Fruit fly (Drosophila melanogaster) whole organism, embryonic: Measurements from ENCODE around the gene CG6414.

ENCODE experiments used
- Aef1 ChIP-seq: fragments of 200-800 bp; sonication (Bioruptor generic); IDR thresholded peaks from 3 replicates; pipeline ENCODE4 v1.3.6; 2022; ENCODE audit warnings: missing biosample characterization, missing genetic modification characterization
- Bgb ChIP-seq: fragments of 200-800 bp; sonication (Bioruptor generic); IDR thresholded peaks from 2 replicates; pipeline ENCODE4 v1.3.6; 2022; ENCODE audit warnings: missing biosample characterization, missing genetic modification characterization; ENCODE audit not compliant: partially characterized antibody
- Bteb2 ChIP-seq: fragments of 200-800 bp; sonication (Bioruptor generic); optimal IDR thresholded peaks from 2 replicates; lab custom pipeline; 2016; ENCODE audit warnings: missing biosample characterization, missing genetic modification characterization
- CG10321 ChIP-seq: fragments of 200-800 bp; sonication (Bioruptor generic); IDR thresholded peaks from 2 replicates; pipeline ENCODE4 v1.3.6; 2022; ENCODE audit warnings: missing biosample characterization, missing genetic modification characterization
- CG11456 ChIP-seq: fragments of 200-800 bp; sonication (Bioruptor generic); IDR thresholded peaks from 3 replicates; pipeline ENCODE4 v1.3.6; 2022; ENCODE audit warnings: missing biosample characterization, missing genetic modification characterization
- CG12659 ChIP-seq: fragments of 200-800 bp; sonication (Bioruptor generic); optimal IDR thresholded peaks from 3 replicates; lab custom pipeline; 2017; ENCODE audit warnings: mild to moderate bottlenecking, missing biosample characterization, missing genetic modification reagents, missing genetic modification characterization
- CG17568 ChIP-seq: fragments of 200-800 bp; sonication (Bioruptor generic); optimal IDR thresholded peaks from 2 replicates; lab custom pipeline; 2018; ENCODE audit warnings: missing biosample characterization, mild to moderate bottlenecking, missing genetic modification characterization, moderate library complexity
- CG18262 ChIP-seq: fragments of 200-800 bp; optimal IDR thresholded peaks from 3 replicates; lab custom pipeline; 2019; ENCODE audit warnings: missing biosample characterization, mild to moderate bottlenecking, missing genetic modification characterization, moderate library complexity
- CG31388 ChIP-seq: fragments of 200-800 bp; sonication (Bioruptor generic); optimal IDR thresholded peaks from 2 replicates; lab custom pipeline; 2016; ENCODE audit warnings: missing biosample characterization, missing genetic modification characterization
- CG31441 ChIP-seq: fragments of 200-800 bp; sonication (Bioruptor generic); IDR thresholded peaks from 2 replicates; pipeline ENCODE4 v1.3.6; 2022; ENCODE audit warnings: missing biosample characterization, missing genetic modification characterization
- CG4854 ChIP-seq: fragments of 200-800 bp; sonication (Bioruptor generic); optimal IDR thresholded peaks from 2 replicates; lab custom pipeline; 2016; ENCODE audit warnings: missing biosample characterization, missing genetic modification characterization, inconsistent platforms
- CG6791 ChIP-seq: fragments of 200-800 bp; sonication (Bioruptor generic); IDR thresholded peaks from 3 replicates; pipeline ENCODE4 v1.3.6; 2022; ENCODE audit warnings: missing biosample characterization, missing genetic modification characterization; ENCODE audit not compliant: partially characterized antibody
- CG7839 ChIP-seq: fragments of 200-800 bp; sonication (Bioruptor generic); optimal IDR thresholded peaks from 3 replicates; lab custom pipeline; 2018; ENCODE audit warnings: missing biosample characterization, mild to moderate bottlenecking, missing genetic modification characterization, moderate library complexity
- CG8359 ChIP-seq: fragments of 200-800 bp; sonication (Bioruptor generic); optimal IDR thresholded peaks from 2 replicates; lab custom pipeline; 2017; ENCODE audit warnings: missing biosample characterization, mild to moderate bottlenecking, missing genetic modification characterization, borderline replicate concordance
- D ChIP-seq, 2 experiments: fragments of 200-800 bp in 1 of 2; fragments of >200 bp in 1 of 2; sonication (Bioruptor generic) in 1 of 2; optimal IDR thresholded peaks; 2 replicates in 1 of 2; 3 replicates in 1 of 2; lab custom pipeline; 2017; ENCODE audit warnings: mild to moderate bottlenecking in 1 of 2, missing biosample characterization in 1 of 2, missing genetic modification characterization in 1 of 2, missing genetic modification reagents in 1 of 2
- D19B ChIP-seq: fragments of 200-800 bp; sonication (Bioruptor generic); optimal IDR thresholded peaks from 2 replicates; lab custom pipeline; 2017; ENCODE audit warnings: missing biosample characterization, mild to moderate bottlenecking, missing genetic modification characterization
- GATAe ChIP-seq: fragments of 200-800 bp; sonication (Bioruptor generic); conservative IDR thresholded peaks from 2 replicates; pipeline ENCODE4 v1.3.6; 2022; ENCODE audit warnings: missing biosample characterization, missing genetic modification characterization
- H15 ChIP-seq: fragments of 200-800 bp; sonication (Bioruptor generic); IDR thresholded peaks from 3 replicates; pipeline ENCODE4 v1.3.6; 2022; ENCODE audit warnings: missing biosample characterization, missing genetic modification characterization
- HLH54F ChIP-seq: fragments of 200-800 bp; sonication (Bioruptor generic); optimal IDR thresholded peaks from 3 replicates; lab custom pipeline; 2016; ENCODE audit warnings: missing biosample characterization, missing genetic modification characterization
- HLHmδ ChIP-seq: fragments of 200-800 bp; sonication (Bioruptor generic); optimal IDR thresholded peaks from 2 replicates; lab custom pipeline; 2018; ENCODE audit warnings: missing biosample characterization, mild to moderate bottlenecking, missing genetic modification characterization, moderate library complexity
- Hr3 ChIP-seq: fragments of 200-800 bp; sonication (Bioruptor generic); optimal IDR thresholded peaks from 3 replicates; lab custom pipeline; 2016; ENCODE audit warnings: missing biosample characterization, missing genetic modification characterization
- MBD-R2 ChIP-seq: fragments of 200-800 bp; sonication (Bioruptor generic); IDR thresholded peaks from 2 replicates; pipeline ENCODE4 v1.3.6; 2022; ENCODE audit warnings: missing biosample characterization, missing genetic modification characterization
- Med ChIP-seq: fragments of 200-800 bp; sonication (Bioruptor generic); peaks from one replicate; lab custom pipeline; 2016; ENCODE audit warnings: missing biosample characterization, missing genetic modification characterization, mild to moderate bottlenecking, inconsistent platforms, moderate library complexity
- Nf-YC ChIP-seq: fragments of 200-800 bp; optimal IDR thresholded peaks from 3 replicates; lab custom pipeline; 2019; ENCODE audit warnings: missing biosample characterization, mild to moderate bottlenecking, missing genetic modification characterization, moderate library complexity
- Optix ChIP-seq: fragments of 200-800 bp; sonication (Bioruptor generic); IDR thresholded peaks from 3 replicates; pipeline ENCODE4 v1.3.6; 2022; ENCODE audit warnings: missing biosample characterization, missing genetic modification characterization
- Tbp ChIP-seq: fragments of >200 bp; optimal IDR thresholded peaks from 2 replicates; lab custom pipeline; 2018; ENCODE audit warnings: missing biosample characterization, missing genetic modification characterization
- ap ChIP-seq: fragments of 200-800 bp; sonication (Bioruptor generic); IDR thresholded peaks from 2 replicates; pipeline ENCODE4 v1.3.6; 2022; ENCODE audit warnings: missing biosample characterization, missing genetic modification characterization
- danr ChIP-seq: fragments of 200-800 bp; sonication (Bioruptor generic); IDR thresholded peaks from 2 replicates; pipeline ENCODE4 v1.3.6; 2022; ENCODE audit warnings: missing biosample characterization, missing genetic modification characterization
- dimm ChIP-seq: fragments of 200-800 bp; sonication (Bioruptor generic); IDR thresholded peaks from 2 replicates; pipeline ENCODE4 v1.3.6; 2022; ENCODE audit warnings: missing biosample characterization, missing genetic modification characterization
- ewg ChIP-seq: fragments of 200-800 bp; sonication (Bioruptor generic); optimal IDR thresholded peaks from 3 replicates; lab custom pipeline; 2017; ENCODE audit warnings: mild to moderate bottlenecking, missing biosample characterization, missing genetic modification reagents, missing genetic modification characterization
- eyg ChIP-seq: fragments of 200-800 bp; sonication (Bioruptor generic); optimal IDR thresholded peaks from 3 replicates; lab custom pipeline; 2016; ENCODE audit warnings: missing biosample characterization, missing genetic modification characterization
- ftz-f1 ChIP-seq: fragments of 200-800 bp; sonication (Bioruptor generic); optimal IDR thresholded peaks from 2 replicates; lab custom pipeline; 2016; ENCODE audit warnings: missing biosample characterization, missing genetic modification characterization
- gfzf ChIP-seq: fragments of 200-800 bp; sonication (Bioruptor generic); optimal IDR thresholded peaks from 2 replicates; lab custom pipeline; 2016; ENCODE audit warnings: missing biosample characterization, mild to moderate bottlenecking, missing genetic modification characterization, moderate library complexity
- kah ChIP-seq: fragments of 200-800 bp; sonication (Bioruptor generic); optimal IDR thresholded peaks from 2 replicates; lab custom pipeline; 2018; ENCODE audit warnings: missing biosample characterization, mild to moderate bottlenecking, missing genetic modification characterization
- knrl ChIP-seq: fragments of 200-800 bp; sonication (Bioruptor generic); IDR thresholded peaks from 3 replicates; pipeline ENCODE4 v1.3.6; 2022; ENCODE audit warnings: missing biosample characterization, missing genetic modification characterization; ENCODE audit not compliant: partially characterized antibody
- lab ChIP-seq: fragments of 200-800 bp; sonication (Bioruptor generic); optimal IDR thresholded peaks from 3 replicates; lab custom pipeline; 2017; ENCODE audit warnings: missing biosample characterization, missing genetic modification characterization, mild to moderate bottlenecking, moderate library complexity, missing genetic modification reagents
- luna ChIP-seq: fragments of 200-800 bp; sonication (Bioruptor generic); optimal IDR thresholded peaks from 2 replicates; lab custom pipeline; 2016; ENCODE audit warnings: missing biosample characterization, missing genetic modification characterization
- odd ChIP-seq: fragments of 200-800 bp; sonication (Bioruptor generic); optimal IDR thresholded peaks from 2 replicates; lab custom pipeline; 2017; ENCODE audit warnings: missing biosample characterization, mild to moderate bottlenecking, missing genetic modification characterization
- pho ChIP-seq: fragments of 200-800 bp; sonication (Bioruptor generic); optimal IDR thresholded peaks from 2 replicates; lab custom pipeline; 2016; ENCODE audit warnings: missing biosample characterization, missing genetic modification characterization
- rib ChIP-seq: fragments of 200-800 bp; sonication (Bioruptor generic); IDR thresholded peaks from 2 replicates; pipeline ENCODE4 v1.3.6; 2022; ENCODE audit warnings: missing biosample characterization, missing genetic modification characterization
- sc ChIP-seq, 3 experiments: fragments of >200 bp in 2 of 3; fragments of 200-800 bp in 1 of 3; sonication (Bioruptor generic) in 1 of 3; optimal IDR thresholded peaks; 2 replicates in 2 of 3; 3 replicates in 1 of 3; lab custom pipeline; 2017; ENCODE audit warnings: mild to moderate bottlenecking in 1 of 3, missing biosample characterization in 1 of 3, missing genetic modification characterization in 1 of 3, missing genetic modification reagents in 1 of 3
- sima ChIP-seq: fragments of 200-800 bp; sonication (Bioruptor generic); optimal IDR thresholded peaks from 2 replicates; lab custom pipeline; 2016; ENCODE audit warnings: missing biosample characterization, missing genetic modification characterization
- slp2 ChIP-seq: fragments of 200-800 bp; sonication (Bioruptor generic); optimal IDR thresholded peaks from 2 replicates; lab custom pipeline; 2016; ENCODE audit warnings: missing biosample characterization, missing genetic modification characterization
- sr ChIP-seq: fragments of 200-800 bp; sonication (Bioruptor generic); IDR thresholded peaks from 3 replicates; pipeline ENCODE4 v1.3.6; 2022; ENCODE audit warnings: missing biosample characterization, missing genetic modification characterization
- stwl ChIP-seq: fragments of 200-800 bp; sonication (Bioruptor generic); optimal IDR thresholded peaks from 3 replicates; lab custom pipeline; 2018; ENCODE audit warnings: missing biosample characterization, mild to moderate bottlenecking, missing genetic modification characterization, moderate library complexity
- tx ChIP-seq: fragments of 200-800 bp; sonication (Bioruptor generic); optimal IDR thresholded peaks from 2 replicates; lab custom pipeline; 2016; ENCODE audit warnings: missing biosample characterization, missing genetic modification characterization
- vnd ChIP-seq: fragments of 200-800 bp; sonication (Bioruptor generic); IDR thresholded peaks from 3 replicates; pipeline ENCODE4 v1.3.6; 2022; ENCODE audit warnings: missing biosample characterization, missing genetic modification characterization; ENCODE audit not compliant: partially characterized antibody
- wek ChIP-seq: fragments of 200-800 bp; sonication (Bioruptor generic); optimal IDR thresholded peaks from 3 replicates; lab custom pipeline; 2018; ENCODE audit warnings: missing biosample characterization, mild to moderate bottlenecking, missing genetic modification characterization, moderate library complexity
- wor ChIP-seq: fragments of 200-800 bp; sonication (Bioruptor generic); IDR thresholded peaks from 2 replicates; pipeline ENCODE4 v1.3.6; 2022; ENCODE audit warnings: missing biosample characterization, missing genetic modification characterization
- zen ChIP-seq: fragments of 200-800 bp; sonication (Bioruptor generic); optimal IDR thresholded peaks from 3 replicates; lab custom pipeline; 2018; ENCODE audit warnings: missing biosample characterization, mild to moderate bottlenecking, missing genetic modification characterization, moderate library complexity
- zfh2 ChIP-seq: fragments of 200-800 bp; sonication (Bioruptor generic); optimal IDR thresholded peaks from 2 replicates; lab custom pipeline; 2016; ENCODE audit warnings: missing biosample characterization, missing genetic modification characterization

The CG6414 gene

dm6 chrX:3948889-3949288 is 22.3 kb downstream of the CG6414 start, which contains the start of gene Vap33 (continued):
- no peak for TF ChIP-seq Hr3 (GFP tag; lab: Kevin White, UChicago)
- TF ChIP-seq stwl = peak; percentile 26
- no peak for TF ChIP-seq CG8359 (GFP tag; lab: Kevin White, UChicago)
- TF ChIP-seq luna (GFP tag; lab: Kevin White, UChicago) = no peak
- no peak for TF ChIP-seq CG11456 (GFP tag; lab: Robert Waterston, UW)
- TF ChIP-seq sr (GFP tag; lab: Robert Waterston, UW) = no peak
- no peak for TF ChIP-seq Bteb2 (GFP tag; lab: Kevin White, UChicago)
- no peak for TF ChIP-seq ftz-f1 (GFP tag; lab: Kevin White, UChicago)
- TF ChIP-seq Bgb (GFP tag; lab: Robert Waterston, UW) = peak; percentile 90
- no peak for TF ChIP-seq lab
- TF ChIP-seq CG31441 (GFP tag; lab: Robert Waterston, UW) = no peak
- TF ChIP-seq D19B = no peak
- no peak for TF ChIP-seq slp2 (GFP tag; lab: Kevin White, UChicago)
- no peak for TF ChIP-seq H15 (GFP tag; lab: Robert Waterston, UW)
- no peak for TF ChIP-seq kah
- TF ChIP-seq CG10321 (GFP tag; lab: Robert Waterston, UW) = no peak
- TF ChIP-seq HLHmδ (GFP tag; lab: Kevin White, UChicago) = no peak
- no peak for TF ChIP-seq wor (GFP tag; lab: Robert Waterston, UW)
- peak; percentile 89 for TF ChIP-seq CG6791 (GFP tag; lab: Robert Waterston, UW)
- TF ChIP-seq Nf-YC (tag; lab: Kevin White, UChicago) = no peak
- no peak for TF ChIP-seq sc (optimal IDR thresholded peaks at IDR 0.05; lab: Kevin White, UChicago)
- no peak for TF ChIP-seq sc (GFP tag; optimal IDR thresholded peaks at IDR 0.05; lab: Kevin White, UChicago)
- TF ChIP-seq CG18262 (tag; lab: Kevin White, UChicago) = no peak
- TF ChIP-seq dimm = no peak
- TF ChIP-seq danr (GFP tag; lab: Robert Waterston, UW) = no peak
- TF ChIP-seq rib (GFP tag; lab: Robert Waterston, UW) = no peak
- no peak for TF ChIP-seq zen
- no peak for TF ChIP-seq CG7839
- TF ChIP-seq D (optimal IDR thresholded peaks at IDR 0.05; lab: Kevin White, UChicago) = no peak
- TF ChIP-seq D (GFP tag; optimal IDR thresholded peaks at IDR 0.05; lab: Kevin White, UChicago) = no peak
- no peak for TF ChIP-seq wek (GFP tag; lab: Kevin White, UChicago)
- TF ChIP-seq sima (GFP tag; lab: Kevin White, UChicago) = no peak
- no peak for TF ChIP-seq ewg
- TF ChIP-seq odd (GFP tag; lab: Kevin White, UChicago) = no peak
- TF ChIP-seq CG4854 = no peak
- no peak for TF ChIP-seq Aef1 (GFP tag; lab: Robert Waterston, UW)
- TF ChIP-seq ap (GFP tag; lab: Robert Waterston, UW) = no peak
- no peak for TF ChIP-seq GATAe (GFP tag; lab: Robert Waterston, UW)
- TF ChIP-seq zfh2 (GFP tag; lab: Kevin White, UChicago) = no peak
- no peak for TF ChIP-seq CG12659 (GFP tag; lab: Kevin White, UChicago)
- no peak for TF ChIP-seq Tbp
- no peak for TF ChIP-seq CG31388 (GFP tag; lab: Kevin White, UChicago)
- peak; percentile 91 for TF ChIP-seq vnd (GFP tag; lab: Robert Waterston, UW)
- no peak for TF ChIP-seq eyg (GFP tag; lab: Kevin White, UChicago)
- TF ChIP-seq pho = no peak
- no peak for TF ChIP-seq CG17568 (GFP tag; lab: Kevin White, UChicago)
- TF ChIP-seq Med = no peak
- no peak for TF ChIP-seq HLH54F (GFP tag; lab: Kevin White, UChicago)
- TF ChIP-seq knrl (GFP tag; lab: Robert Waterston, UW) = peak; percentile 94
- TF ChIP-seq Optix (GFP tag; lab: Robert Waterston, UW) = no peak
- TF ChIP-seq MBD-R2 = peak; percentile 50
- TF ChIP-seq gfzf (GFP tag; lab: Kevin White, UChicago) = no peak
- no peak for TF ChIP-seq tx (GFP tag; lab: Kevin White, UChicago)
